Worm (Caenorhabditis elegans): ENCODE data around the gene Y43F8B.10.

Gene Y43F8B.10

ce11 chrV:19482535-19482934, 8.3 kb downstream of the Y43F8B.10 start, which contains the start of gene Y43F8B.22:
Gene Y43F8B.22, plus strand, starts transcription at chrV:19482835.
- TF ChIP-seq unc-62 (GFP tag; optimal IDR thresholded peaks at IDR 0.05) (no peak), pha-4 (tag; optimal IDR thresholded peaks at IDR 0.05) (no peak), nhr-12 (tag; optimal IDR thresholded peaks at IDR 0.05) (no peak), lin-32 (GFP tag; optimal IDR thresholded peaks at IDR 0.05) (no peak), lin-13 (tag; optimal IDR thresholded peaks at IDR 0.05) (no peak), ceh-43 (GFP tag; optimal IDR thresholded peaks at IDR 0.05) (no peak), elt-3 (tag; optimal IDR thresholded peaks at IDR 0.05) (no peak), cnd-1 (tag; optimal IDR thresholded peaks at IDR 0.05) (no peak), tbx-8 (GFP tag; optimal IDR thresholded peaks at IDR 0.05) (no peak)

- TF ChIP-seq mls-2 (tag; optimal IDR thresholded peaks at IDR 0.05) = no peak
- TF ChIP-seq snpc-4 (tag; optimal IDR thresholded peaks at IDR 0.05) = no peak
- TF ChIP-seq flh-1 (GFP tag; optimal IDR thresholded peaks at IDR 0.05) = no peak
- no peak for TF ChIP-seq elt-1 (tag; optimal IDR thresholded peaks at IDR 0.05; ENCODE audit: borderline replicate concordance, insufficient read depth)
- no peak for TF ChIP-seq unc-39 (tag; optimal IDR thresholded peaks at IDR 0.05)
- TF ChIP-seq sptf-1 (tag; optimal IDR thresholded peaks at IDR 0.05) = no peak
- no peak for TF ChIP-seq ceh-43 (GFP tag; optimal IDR thresholded peaks at IDR 0.05)
- no peak for TF ChIP-seq lsy-2 (tag; optimal IDR thresholded peaks at IDR 0.05)
- no peak for TF ChIP-seq ces-1 (GFP tag; optimal IDR thresholded peaks at IDR 0.05)
- TF ChIP-seq ceh-83 (GFP tag; optimal IDR thresholded peaks at IDR 0.05) = no peak
- TF ChIP-seq hlh-1 (tag; optimal IDR thresholded peaks at IDR 0.05) = no peak
- no peak for TF ChIP-seq nhr-28 (tag; optimal IDR thresholded peaks at IDR 0.05)
- TF ChIP-seq mep-1 (tag; optimal IDR thresholded peaks at IDR 0.05) = no peak
- no peak for TF ChIP-seq unc-120 (tag; optimal IDR thresholded peaks at IDR 0.05; ENCODE audit: poor library complexity, severe bottlenecking)
- TF ChIP-seq unc-62 (GFP tag; optimal IDR thresholded peaks at IDR 0.05) = no peak
- TF ChIP-seq nhr-12 (tag; optimal IDR thresholded peaks at IDR 0.05) = no peak
These were observed 10.2 kb downstream of the Y43F8B.10 start, which contains the start of gene Y43F8B.17 for ce11 chrV:19484507-19484906. Gene Y43F8B.17, plus strand, starts transcription at chrV:19484721.

ce11 chrV:19485261-19485660, 11.0 kb downstream of the Y43F8B.10 start, which contains the start of gene Y43F8B.28:
Gene Y43F8B.28, plus strand, starts transcription at chrV:19485319.
- TF ChIP-seq lin-13 (tag; optimal IDR thresholded peaks at IDR 0.05) (no peak), drap-1 (GFP tag; optimal IDR thresholded peaks at IDR 0.05) (no peak), mab-5 (tag; optimal IDR thresholded peaks at IDR 0.05) (no peak), ces-1 (GFP tag; optimal IDR thresholded peaks at IDR 0.05) (no peak), nhr-12 (tag; optimal IDR thresholded peaks at IDR 0.05) (no peak), pha-4 (tag; optimal IDR thresholded peaks at IDR 0.05) (no peak), unc-120 (tag; optimal IDR thresholded peaks at IDR 0.05; ENCODE audit: poor library complexity, severe bottlenecking) (no peak), nhr-76 (tag; optimal IDR thresholded peaks at IDR 0.05) (no peak), tbx-8 (GFP tag; optimal IDR thresholded peaks at IDR 0.05) (no peak), nhr-28 (tag; optimal IDR thresholded peaks at IDR 0.05) (no peak)

- TF ChIP-seq nhr-237 (tag; optimal IDR thresholded peaks at IDR 0.05) (no peak), ham-2 (GFP tag; optimal IDR thresholded peaks at IDR 0.05) (no peak), cnd-1 (tag; optimal IDR thresholded peaks at IDR 0.05) (no peak)
These were observed 11.4 kb downstream of the Y43F8B.10 start, which contains the start of gene Y43F8B.18 for ce11 chrV:19485690-19486089. Gene Y43F8B.18, plus strand, starts transcription at chrV:19485990.

DNA sequence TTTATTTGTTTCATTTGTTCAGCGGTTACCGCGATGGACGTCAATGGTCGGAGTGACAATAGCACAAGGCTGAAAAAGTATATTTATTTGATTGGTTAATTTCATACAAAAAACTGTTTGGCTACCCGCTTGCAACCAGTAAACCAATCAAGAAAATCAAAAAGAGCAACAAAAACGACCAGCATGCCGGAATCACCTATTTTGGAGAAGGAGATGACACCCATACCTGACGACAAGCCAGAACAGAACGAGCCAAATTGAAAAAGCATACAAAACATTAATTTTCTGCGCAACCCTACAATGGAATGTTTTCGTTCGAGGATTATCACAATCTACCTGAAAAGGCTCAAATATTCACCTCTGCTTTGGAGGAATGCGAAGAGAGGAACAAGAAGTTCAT, 16.2 kb downstream of the Y43F8B.10 start, which contains the start of gene Y43F8B.7:
Gene Y43F8B.7 (plus strand): TSS at position 301 of the 400 bp plus-strand sequence.
- no peak for TF ChIP-seq elt-3 (tag; optimal IDR thresholded peaks at IDR 0.05)
- no peak for TF ChIP-seq ztf-11 (tag; optimal IDR thresholded peaks at IDR 0.05)
- no peak for TF ChIP-seq lsy-2 (tag; optimal IDR thresholded peaks at IDR 0.05)
- TF ChIP-seq ceh-83 (GFP tag; optimal IDR thresholded peaks at IDR 0.05) = no peak
- no peak for TF ChIP-seq lin-13 (tag; optimal IDR thresholded peaks at IDR 0.05)
- TF ChIP-seq mep-1 (tag; optimal IDR thresholded peaks at IDR 0.05) = no peak
- TF ChIP-seq sptf-1 (tag; optimal IDR thresholded peaks at IDR 0.05) = no peak
- no peak for TF ChIP-seq pha-4 (tag; optimal IDR thresholded peaks at IDR 0.05)
- no peak for TF ChIP-seq snpc-4 (tag; optimal IDR thresholded peaks at IDR 0.05)
- TF ChIP-seq cnd-1 (tag; optimal IDR thresholded peaks at IDR 0.05) = no peak
- TF ChIP-seq flh-1 (GFP tag; optimal IDR thresholded peaks at IDR 0.05) = no peak

- TF ChIP-seq tbx-8 (GFP tag; optimal IDR thresholded peaks at IDR 0.05) (no peak), lin-13 (tag; optimal IDR thresholded peaks at IDR 0.05) (no peak), nhr-237 (tag; optimal IDR thresholded peaks at IDR 0.05) (no peak)
These were observed 17.0 kb downstream of the Y43F8B.10 start, which contains the start of gene Y43F8B.29 for ce11 chrV:19491302-19491701. Gene Y43F8B.29, plus strand, starts transcription at chrV:19491602.

Data from whole organism, mixed stage, embryonic.